Worm (Caenorhabditis elegans) whole organism, L4/young adult: ENCODE measurements around the gene cnk-1.
A peak's percentile ranks its signal among the peaks of the same experiment; 100 is the strongest.
"Not testable (repeated sequence)": the region's sequence is repeated elsewhere in the genome, so short reads cannot be mapped to it uniquely, and the experiment has no call there.

Experiments used
- W03F9.2 ChIP-seq: fragments of 150-350 bp; optimal IDR thresholded peaks from 2 replicates; lab custom pipeline; 2014; ENCODE audit warnings: missing biosample characterization, missing genetic modification characterization
- dao-5 ChIP-seq: sonication (generic microtip); optimal IDR thresholded peaks from 2 replicates; lab custom pipeline; 2016; ENCODE audit warnings: missing genotype, missing genetic modification characterization, moderate library complexity, missing compliant biosample characterization
- him-1 ChIP-seq: sonication (generic microtip); optimal IDR thresholded peaks from 2 replicates; lab custom pipeline; 2016; ENCODE audit warnings: missing genotype, missing genetic modification reagents, missing genetic modification characterization, missing compliant biosample characterization

Gene cnk-1

ce11 chrIII:10270778-10271307, at the start of gene cnk-1:
cnk-1 (plus strand) TSS chrIII:10271257.
- no peak for TF ChIP-seq dao-5
- peak; percentile 32 for TF ChIP-seq him-1 (tag; lab: Kevin White, UChicago)

- TF ChIP-seq W03F9.2; him-1 (tag; lab: Kevin White, UChicago); dao-5: not testable (repeated sequence)
Observed at ce11 chrIII:10221860-10222259, 49.2 kb upstream of the cnk-1 start, which contains the start of gene Y70G10A.4. Y70G10A.4 (plus strand) TSS chrIII:10222160.

ce11 chrIII:10231641-10232040, 39.4 kb upstream of the cnk-1 start:
- TF ChIP-seq dao-5 (no peak), him-1 (tag; lab: Kevin White, UChicago) (no peak), W03F9.2 (no peak)

- no peak for TF ChIP-seq W03F9.2
Observed at ce11 chrIII:10233979-10234378, 37.1 kb upstream of the cnk-1 start, which contains the start of gene paml-1. paml-1 (minus strand) TSS chrIII:10234079.

ce11 chrIII:10236291-10236871, 34.7 kb upstream of the cnk-1 start:
- TF ChIP-seq W03F9.2 (no peak), dao-5 (no peak), him-1 (tag; lab: Kevin White, UChicago) (no peak)

ce11 chrIII:10238448-10239154, 32.5 kb upstream of the cnk-1 start, which contains the start of gene Y70G10A.3:
Y70G10A.3 (plus strand) TSS chrIII:10239104.
- no peak for TF ChIP-seq him-1 (tag; lab: Kevin White, UChicago)
- no peak for TF ChIP-seq dao-5
- TF ChIP-seq W03F9.2 = no peak

- TF ChIP-seq W03F9.2 (no peak), dao-5 (no peak), him-1 (tag; lab: Kevin White, UChicago) (no peak)
Observed at ce11 chrIII:10240073-10240472, 31.0 kb upstream of the cnk-1 start.

ce11 chrIII:10241332-10241829, 29.7 kb upstream of the cnk-1 start:
- TF ChIP-seq him-1 (tag; lab: Kevin White, UChicago) (no peak), W03F9.2 (no peak), dao-5 (no peak)

- TF ChIP-seq him-1 (tag; lab: Kevin White, UChicago) = no peak
- TF ChIP-seq W03F9.2 = no peak
- TF ChIP-seq dao-5 = no peak
Observed at ce11 chrIII:10244013-10244412, 27.0 kb upstream of the cnk-1 start.

ce11 chrIII:10248441-10249137, 22.5 kb upstream of the cnk-1 start, which contains the start of the genes div-1 and cor-1:
div-1 (minus strand) TSS chrIII:10248559.
cor-1 (plus strand) TSS chrIII:10249111.
- TF ChIP-seq him-1 (tag; lab: Kevin White, UChicago) (no peak), W03F9.2 (no peak), dao-5 (no peak)

- TF ChIP-seq him-1 (tag; lab: Kevin White, UChicago) (no peak), dao-5 (no peak), W03F9.2 (no peak)
Observed at ce11 chrIII:10251114-10251513, 19.9 kb upstream of the cnk-1 start.

- TF ChIP-seq him-1 (tag; lab: Kevin White, UChicago) (no peak), dao-5 (no peak), W03F9.2 (no peak)
Observed at ce11 chrIII:10253334-10253733, 17.7 kb upstream of the cnk-1 start.

ce11 chrIII:10254583-10254982, 16.5 kb upstream of the cnk-1 start, which contains the start of gene R01H10.4:
R01H10.4 (plus strand) TSS chrIII:10254818.
- TF ChIP-seq him-1 (tag; lab: Kevin White, UChicago) (no peak), W03F9.2 (no peak)

- TF ChIP-seq W03F9.2 (no peak), him-1 (tag; lab: Kevin White, UChicago) (no peak), dao-5 (no peak)
Observed at ce11 chrIII:10258641-10259040, 12.4 kb upstream of the cnk-1 start, which contains the start of gene rip-1. rip-1 (minus strand) TSS chrIII:10258741.
